Fruit fly (Drosophila melanogaster): ENCODE results near the gene CG18765.

DNA sequence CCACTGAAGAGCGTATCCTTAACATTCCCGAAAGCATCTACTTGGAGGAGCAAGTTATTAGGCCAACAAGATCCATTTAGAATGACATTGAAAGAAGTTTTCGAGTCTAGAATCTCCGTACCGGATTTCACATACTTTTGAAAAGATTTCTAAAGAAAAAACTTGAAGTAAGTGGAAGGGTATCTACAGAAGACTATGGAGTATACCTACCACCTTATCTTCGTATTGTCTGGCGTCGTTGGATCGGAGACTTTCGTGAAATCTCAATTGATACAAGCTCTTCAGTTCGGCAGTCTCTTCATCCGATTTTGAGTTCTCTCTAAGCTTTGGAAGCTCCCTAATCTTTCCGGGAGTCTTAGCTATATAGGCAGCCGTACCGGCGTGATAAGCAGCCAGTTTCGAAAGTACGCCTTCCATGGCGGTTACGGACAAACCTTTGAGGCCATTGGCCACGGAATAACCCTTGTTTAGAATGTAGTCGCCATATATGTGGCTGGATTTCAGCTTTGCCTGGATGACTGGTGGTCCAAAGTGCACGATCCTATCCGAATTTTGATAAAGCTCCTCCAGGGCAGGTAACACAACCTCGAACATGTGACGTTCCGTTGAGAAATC lies 635 bp downstream of the CG18765 start:
- no peak for TF ChIP-seq CG33017 (tag; optimal IDR thresholded peaks at IDR 0.05)
- TF ChIP-seq CG5204 (GFP tag; optimal IDR thresholded peaks at IDR 0.05): no peak
- no peak for TF ChIP-seq CG7101 (tag; optimal IDR thresholded peaks at IDR 0.05)
- no peak for TF ChIP-seq CG7045 (GFP tag; optimal IDR thresholded peaks at IDR 0.05)
- no peak for TF ChIP-seq Mnt (GFP tag; optimal IDR thresholded peaks at IDR 0.05)
- TF ChIP-seq Crg-1 (GFP tag; optimal IDR thresholded peaks at IDR 0.05): no peak
